Worm (Caenorhabditis elegans): ENCODE measurements around the gene sma-10.
A peak's percentile ranks its signal among the peaks of the same experiment; 100 is the strongest.

The sma-10 gene

ce11 chrIV:293995-294700 is 19.9 kb downstream of the sma-10 start:
- TF ChIP-seq dao-5 (tag; optimal IDR thresholded peaks at IDR 0.05), result no peak
- no peak for TF ChIP-seq W03F9.2 (tag; optimal IDR thresholded peaks at IDR 0.05)
- no peak for TF ChIP-seq him-1 (tag; optimal IDR thresholded peaks at IDR 0.05)

- no peak for TF ChIP-seq W03F9.2 (tag; optimal IDR thresholded peaks at IDR 0.05)
- TF ChIP-seq him-1 (tag; optimal IDR thresholded peaks at IDR 0.05), result no peak
- TF ChIP-seq dao-5 (tag; optimal IDR thresholded peaks at IDR 0.05), result no peak
These were observed 20.5 kb downstream of the sma-10 start for ce11 chrIV:294737-295136.

ce11 chrIV:295734-296201 is 21.5 kb downstream of the sma-10 start:
- TF ChIP-seq him-1 (tag; optimal IDR thresholded peaks at IDR 0.05) (no peak), dao-5 (tag; optimal IDR thresholded peaks at IDR 0.05) (no peak), W03F9.2 (tag; optimal IDR thresholded peaks at IDR 0.05) (no peak)

ce11 chrIV:296849-297248 is 22.6 kb downstream of the sma-10 start:
- TF ChIP-seq W03F9.2 (tag; optimal IDR thresholded peaks at IDR 0.05) (peak; percentile 27), him-1 (tag; optimal IDR thresholded peaks at IDR 0.05) (no peak)

- TF ChIP-seq W03F9.2 (tag; optimal IDR thresholded peaks at IDR 0.05) (no peak), him-1 (tag; optimal IDR thresholded peaks at IDR 0.05) (no peak), dao-5 (tag; optimal IDR thresholded peaks at IDR 0.05) (no peak)
These were observed 24.0 kb downstream of the sma-10 start, which contains the start of gene pnp-1 for ce11 chrIV:298204-298603. Gene pnp-1, minus strand, starts transcription at chrIV:298304.

ce11 chrIV:299190-299589 is 25.0 kb downstream of the sma-10 start:
- no peak for TF ChIP-seq dao-5 (tag; optimal IDR thresholded peaks at IDR 0.05)
- TF ChIP-seq him-1 (tag; optimal IDR thresholded peaks at IDR 0.05), result no peak
- no peak for TF ChIP-seq W03F9.2 (tag; optimal IDR thresholded peaks at IDR 0.05)

- TF ChIP-seq dao-5 (tag; optimal IDR thresholded peaks at IDR 0.05) (no peak), W03F9.2 (tag; optimal IDR thresholded peaks at IDR 0.05) (no peak), him-1 (tag; optimal IDR thresholded peaks at IDR 0.05) (no peak)
These were observed 26.1 kb downstream of the sma-10 start for ce11 chrIV:300307-300706.

ce11 chrIV:302743-303142 is 28.5 kb downstream of the sma-10 start:
- TF ChIP-seq W03F9.2 (tag; optimal IDR thresholded peaks at IDR 0.05), result no peak
- TF ChIP-seq him-1 (tag; optimal IDR thresholded peaks at IDR 0.05), result no peak
- TF ChIP-seq dao-5 (tag; optimal IDR thresholded peaks at IDR 0.05), result no peak

ce11 chrIV:303264-303663 is 29.0 kb downstream of the sma-10 start:
- TF ChIP-seq him-1 (tag; optimal IDR thresholded peaks at IDR 0.05) (no peak), W03F9.2 (tag; optimal IDR thresholded peaks at IDR 0.05) (no peak), dao-5 (tag; optimal IDR thresholded peaks at IDR 0.05) (no peak)

ce11 chrIV:305101-305500 is 30.9 kb downstream of the sma-10 start:
- TF ChIP-seq him-1 (tag; optimal IDR thresholded peaks at IDR 0.05) (no peak), W03F9.2 (tag; optimal IDR thresholded peaks at IDR 0.05) (no peak), dao-5 (tag; optimal IDR thresholded peaks at IDR 0.05) (no peak)

- TF ChIP-seq W03F9.2 (tag; optimal IDR thresholded peaks at IDR 0.05), result no peak
- TF ChIP-seq dao-5 (tag; optimal IDR thresholded peaks at IDR 0.05), result no peak
- no peak for TF ChIP-seq him-1 (tag; optimal IDR thresholded peaks at IDR 0.05)
These were observed 32.4 kb downstream of the sma-10 start for ce11 chrIV:306572-306971.

ce11 chrIV:307205-307604 is 33.0 kb downstream of the sma-10 start, which contains the start of gene swt-1:
Gene swt-1, plus strand, starts transcription at chrIV:307505.
- TF ChIP-seq him-1 (tag; optimal IDR thresholded peaks at IDR 0.05), result no peak
- no peak for TF ChIP-seq dao-5 (tag; optimal IDR thresholded peaks at IDR 0.05)
- no peak for TF ChIP-seq W03F9.2 (tag; optimal IDR thresholded peaks at IDR 0.05)

- TF ChIP-seq dao-5 (tag; optimal IDR thresholded peaks at IDR 0.05) (no peak), W03F9.2 (tag; optimal IDR thresholded peaks at IDR 0.05) (no peak), him-1 (tag; optimal IDR thresholded peaks at IDR 0.05) (no peak)
These were observed 35.3 kb downstream of the sma-10 start for ce11 chrIV:309526-309925.

ce11 chrIV:313615-314014 is 39.4 kb downstream of the sma-10 start, which contains the start of gene snai-1:
Gene snai-1, minus strand, starts transcription at chrIV:313715.
- TF ChIP-seq him-1 (tag; optimal IDR thresholded peaks at IDR 0.05) (no peak), dao-5 (tag; optimal IDR thresholded peaks at IDR 0.05) (no peak), W03F9.2 (tag; optimal IDR thresholded peaks at IDR 0.05) (no peak)

- TF ChIP-seq W03F9.2 (tag; optimal IDR thresholded peaks at IDR 0.05) (no peak), dao-5 (tag; optimal IDR thresholded peaks at IDR 0.05) (no peak), him-1 (tag; optimal IDR thresholded peaks at IDR 0.05) (no peak)
These were observed 40.3 kb downstream of the sma-10 start for ce11 chrIV:314475-314874.
